Worm (Caenorhabditis elegans): Measurements from ENCODE around the gene gipc-1.
A peak's percentile ranks its signal among the peaks of the same experiment; 100 is the strongest.

DNA sequence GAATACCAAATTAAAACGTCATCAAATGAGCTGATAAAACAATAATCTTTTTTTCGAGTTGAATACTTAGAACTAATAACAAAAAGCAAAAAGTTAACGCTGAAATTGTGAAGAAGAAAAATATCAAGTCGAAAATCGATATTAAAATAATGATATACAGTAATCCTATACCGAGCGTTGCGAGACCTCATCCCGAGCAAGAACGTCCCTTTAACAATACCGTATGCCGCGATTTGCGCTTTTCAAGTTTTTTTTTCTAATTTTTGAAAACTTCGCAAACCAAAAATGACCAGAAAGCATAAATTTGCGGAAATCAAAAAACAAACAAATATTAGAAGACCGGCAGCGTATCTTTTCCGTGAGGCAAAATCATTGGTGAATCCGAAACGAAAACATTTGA is 20.4 kb downstream of the gipc-1 start, which contains the start of gene F26F4.5:
- TF ChIP-seq lin-35 (GFP tag; optimal IDR thresholded peaks at IDR 0.05) (no peak), nhr-90 (tag; optimal IDR thresholded peaks at IDR 0.05) (no peak), nhr-27 (tag; optimal IDR thresholded peaks at IDR 0.05) (no peak), efl-1 (GFP tag; optimal IDR thresholded peaks at IDR 0.05) (no peak), ceh-91 (GFP tag; IDR thresholded peaks at IDR 0.05) (peak; percentile 66; the same call in 1 of the 2 replicates), madf-6 (GFP tag; IDR thresholded peaks at IDR 0.05) (peak; percentile 90), hmg-1.2 (GFP tag; IDR thresholded peaks at IDR 0.05) (0 out of 2 replicates have a peak, but pooled peaks have one; percentile 14), dpl-1 (GFP tag; optimal IDR thresholded peaks at IDR 0.05) (no peak), ama-1 (optimal IDR thresholded peaks at IDR 0.05) (no peak), ama-1 (GFP tag; optimal IDR thresholded peaks at IDR 0.05) (no peak), ztf-18 (tag; optimal IDR thresholded peaks at IDR 0.05) (peak; percentile 21), egl-18 (GFP tag; IDR thresholded peaks at IDR 0.05) (no peak), ceh-40 (GFP tag; IDR thresholded peaks at IDR 0.05) (no peak), ztf-6 (GFP tag; IDR thresholded peaks at IDR 0.05) (no peak), unc-130 (GFP tag; optimal IDR thresholded peaks at IDR 0.05) (no peak)

All from whole organism, young adult.